Worm (Caenorhabditis elegans) whole organism, L4 larva: Measurements from ENCODE around the gene K08C7.7.
A peak's percentile ranks its signal among the peaks of the same experiment; 100 is the strongest.

Source experiments
- F26F4.8 ChIP-seq: fragments of 200-800 bp; sonication (Bioruptor generic); conservative IDR thresholded peaks from 2 replicates; pipeline ENCODE4 v1.3.6; 2022; ENCODE audit warnings: missing genetic modification characterization, missing compliant biosample characterization
- Y105C5A.15 ChIP-seq: fragments of 200-800 bp; sonication (Bioruptor generic); IDR thresholded peaks from 2 replicates; pipeline ENCODE4 v1.3.6; 2022; ENCODE audit warnings: missing genetic modification characterization, missing compliant biosample characterization
- Y75B8A.6 ChIP-seq: fragments of 200-800 bp; sonication (Bioruptor generic); IDR thresholded peaks from 2 replicates; pipeline ENCODE4 v1.3.6; 2022; ENCODE audit warnings: missing genetic modification reagents, missing genetic modification characterization, missing compliant biosample characterization
- ZK337.2 ChIP-seq: fragments of 200-800 bp; sonication (Bioruptor generic); IDR thresholded peaks from 2 replicates; pipeline ENCODE4 v1.3.6; 2022; ENCODE audit warnings: missing genetic modification reagents, missing genetic modification characterization, missing compliant biosample characterization
- ZK546.5 ChIP-seq, 2 experiments: sonication (generic microtip); optimal IDR thresholded peaks; 2 replicates each; lab custom pipeline; 2017; ENCODE audit warnings: missing biosample characterization in 2 of 2, missing genetic modification characterization in 2 of 2
- aha-1 ChIP-seq: fragments of 150-350 bp; peaks from one replicate; lab custom pipeline; 2014; ENCODE audit warnings: missing biosample characterization, missing genetic modification characterization
- aly-2 ChIP-seq: sonication (generic microtip); optimal IDR thresholded peaks from 2 replicates; lab custom pipeline; 2018; ENCODE audit warnings: missing biosample characterization, missing genetic modification characterization
- ceh-28 ChIP-seq: fragments of 150-350 bp; optimal IDR thresholded peaks from 2 replicates; lab custom pipeline; 2014; ENCODE audit warnings: missing biosample characterization, missing genetic modification reagents, missing genetic modification characterization
- ceh-32 ChIP-seq: sonication (generic microtip); optimal IDR thresholded peaks from 2 replicates; lab custom pipeline; 2016; ENCODE audit warnings: mild to moderate bottlenecking, missing genetic modification characterization, missing compliant biosample characterization; ENCODE audit not compliant: poor library complexity
- ceh-44 ChIP-seq: fragments of 200-800 bp; sonication (Bioruptor generic); IDR thresholded peaks from 2 replicates; pipeline ENCODE4 v1.3.6; 2022; ENCODE audit warnings: missing genetic modification reagents, missing genetic modification characterization, missing compliant biosample characterization
- ceh-82 ChIP-seq: sonication (generic microtip); optimal IDR thresholded peaks from 2 replicates; lab custom pipeline; 2017; ENCODE audit warnings: missing biosample characterization, missing genetic modification characterization
- ctbp-1 ChIP-seq: fragments of 200-800 bp; sonication (Bioruptor generic); IDR thresholded peaks from 2 replicates; pipeline ENCODE4 v1.3.6; 2022; ENCODE audit warnings: missing genetic modification reagents, missing genetic modification characterization, missing compliant biosample characterization
- daf-12 ChIP-seq: fragments of 150-350 bp; optimal IDR thresholded peaks from 2 replicates; lab custom pipeline; 2014; ENCODE audit warnings: missing biosample characterization, missing genetic modification reagents, missing genetic modification characterization
- daf-16 ChIP-seq, 3 experiments: sonication (generic microtip); optimal IDR thresholded peaks; 2 replicates each; lab custom pipeline; 2016 to 2017; ENCODE audit warnings: missing genetic modification characterization in 3 of 3, missing genetic modification reagents in 3 of 3, mild to moderate bottlenecking in 2 of 3, missing compliant biosample characterization in 2 of 3, missing biosample characterization in 1 of 3, moderate library complexity in 1 of 3
- daf-19 ChIP-seq: fragments of 200-800 bp; sonication (Bioruptor generic); conservative IDR thresholded peaks from 2 replicates; pipeline ENCODE4 v1.3.6; 2022; ENCODE audit warnings: missing genetic modification characterization, missing compliant biosample characterization
- dpl-1 ChIP-seq: fragments of 150-350 bp; optimal IDR thresholded peaks from 2 replicates; lab custom pipeline; 2014; ENCODE audit warnings: missing biosample characterization, missing genetic modification reagents, missing genetic modification characterization
- egl-27 ChIP-seq: sonication (generic microtip); optimal IDR thresholded peaks from 3 replicates; lab custom pipeline; 2017; ENCODE audit warnings: missing biosample characterization, missing genetic modification reagents, missing genetic modification characterization
- fkh-10 ChIP-seq: fragments of 150-350 bp; optimal IDR thresholded peaks from 2 replicates; lab custom pipeline; 2014; ENCODE audit warnings: missing biosample characterization, missing genetic modification reagents, missing genetic modification characterization
- hlh-11 ChIP-seq: fragments of 200-800 bp; sonication (Bioruptor generic); optimal IDR thresholded peaks from 2 replicates; lab custom pipeline; 2018; ENCODE audit warnings: mild to moderate bottlenecking, missing genetic modification characterization, missing compliant biosample characterization
- lir-3 ChIP-seq: sonication (generic microtip); optimal IDR thresholded peaks from 2 replicates; lab custom pipeline; 2016; ENCODE audit warnings: mild to moderate bottlenecking, missing genetic modification characterization, missing compliant biosample characterization
- madf-5 ChIP-seq, 2 experiments: fragments of 200-800 bp; sonication (Bioruptor generic); IDR thresholded peaks; 2 replicates each; pipeline ENCODE4 v1.3.6; 2022; ENCODE audit warnings: missing compliant biosample characterization in 2 of 2, missing genetic modification characterization in 2 of 2
- madf-9 ChIP-seq: fragments of 200-800 bp; sonication (Bioruptor generic); conservative IDR thresholded peaks from 2 replicates; pipeline ENCODE4 v1.3.6; 2022; ENCODE audit warnings: missing genetic modification reagents, missing genetic modification characterization, missing compliant biosample characterization
- mdl-1 ChIP-seq, 2 experiments: fragments of 150-350 bp in 1 of 2; sonication (generic microtip) in 1 of 2; optimal IDR thresholded peaks; 2 replicates each; lab custom pipeline; 2014 to 2017; ENCODE audit warnings: missing biosample characterization in 2 of 2, missing genetic modification characterization in 2 of 2
- mdt-29 ChIP-seq: fragments of 200-800 bp; sonication (Bioruptor generic); IDR thresholded peaks from 2 replicates; pipeline ENCODE4 v1.3.6; 2022; ENCODE audit warnings: missing genetic modification reagents, missing genetic modification characterization, missing compliant biosample characterization
- mes-2 ChIP-seq: sonication (generic microtip); optimal IDR thresholded peaks from 2 replicates; lab custom pipeline; 2016; ENCODE audit warnings: missing genotype, mild to moderate bottlenecking, missing genetic modification characterization, missing compliant biosample characterization; ENCODE audit not compliant: poor library complexity, severe bottlenecking
- nhr-102 ChIP-seq: sonication (generic microtip); optimal IDR thresholded peaks from 2 replicates; lab custom pipeline; 2016; ENCODE audit warnings: mild to moderate bottlenecking, missing genetic modification characterization, moderate library complexity, missing compliant biosample characterization
- nhr-28 ChIP-seq: fragments of 150-350 bp; optimal IDR thresholded peaks from 2 replicates; lab custom pipeline; 2014; ENCODE audit warnings: missing biosample characterization, missing genetic modification characterization
- nhr-76 ChIP-seq: fragments of 150-350 bp; optimal IDR thresholded peaks from 2 replicates; lab custom pipeline; 2014; ENCODE audit warnings: missing biosample characterization, missing genetic modification characterization
- pha-4 ChIP-seq, 2 experiments: fragments of 150-350 bp in 1 of 2; fragments of 200-800 bp in 1 of 2; sonication (Bioruptor generic) in 1 of 2; IDR thresholded peaks in 1 of 2; optimal IDR thresholded peaks in 1 of 2; 2 replicates each; pipeline versions ENCODE4 v1.3.6 to Lab custom; 2014 to 2022; ENCODE audit warnings: missing genetic modification characterization in 2 of 2, missing genetic modification reagents in 2 of 2, missing biosample characterization in 1 of 2, missing compliant biosample characterization in 1 of 2
- pqm-1 ChIP-seq: sonication (generic microtip); optimal IDR thresholded peaks from 2 replicates; lab custom pipeline; 2017; ENCODE audit warnings: missing biosample characterization, missing genetic modification characterization
- saeg-2 ChIP-seq: fragments of 200-800 bp; sonication (Bioruptor generic); IDR thresholded peaks from 2 replicates; pipeline ENCODE4 v1.3.6; 2022; ENCODE audit warnings: missing genetic modification reagents, missing genetic modification characterization, missing compliant biosample characterization
- sdz-12 ChIP-seq: fragments of 200-800 bp; sonication (Bioruptor generic); optimal IDR thresholded peaks from 2 replicates; lab custom pipeline; 2018; ENCODE audit warnings: mild to moderate bottlenecking, missing genetic modification characterization, missing compliant biosample characterization
- skn-1 ChIP-seq: fragments of 150-350 bp; optimal IDR thresholded peaks from 2 replicates; lab custom pipeline; 2014; ENCODE audit warnings: missing biosample characterization, missing genetic modification characterization
- spr-3 ChIP-seq: fragments of 200-800 bp; sonication (Bioruptor generic); optimal IDR thresholded peaks from 2 replicates; lab custom pipeline; 2018; ENCODE audit warnings: mild to moderate bottlenecking, missing genetic modification characterization, missing compliant biosample characterization
- unc-130 ChIP-seq: sonication (generic microtip); optimal IDR thresholded peaks from 2 replicates; lab custom pipeline; 2016; ENCODE audit warnings: missing genetic modification reagents, missing genetic modification characterization, missing compliant biosample characterization
- unc-39 ChIP-seq: sonication (generic microtip); optimal IDR thresholded peaks from 2 replicates; lab custom pipeline; 2017; ENCODE audit warnings: missing biosample characterization, missing genetic modification characterization
- unc-62 ChIP-seq, 3 experiments: fragments of 150-350 bp in 1 of 3; sonication (generic microtip); optimal IDR thresholded peaks in 2 of 3; peaks in 1 of 3; 1 replicate in 1 of 3; 2 replicates in 2 of 3; lab custom pipeline; 2014 to 2017; ENCODE audit warnings: missing biosample characterization in 3 of 3, missing genetic modification characterization in 3 of 3, missing genetic modification reagents in 3 of 3, missing genotype in 1 of 3
- zfp-3 ChIP-seq: fragments of 200-800 bp; sonication (Bioruptor generic); conservative IDR thresholded peaks from 2 replicates; pipeline ENCODE4 v1.3.6; 2022; ENCODE audit warnings: missing genetic modification reagents, missing genetic modification characterization, missing compliant biosample characterization
- ztf-7 ChIP-seq: fragments of 150-350 bp; optimal IDR thresholded peaks from 2 replicates; lab custom pipeline; 2014; ENCODE audit warnings: missing biosample characterization, missing genetic modification characterization

K08C7.7 gene

DNA sequence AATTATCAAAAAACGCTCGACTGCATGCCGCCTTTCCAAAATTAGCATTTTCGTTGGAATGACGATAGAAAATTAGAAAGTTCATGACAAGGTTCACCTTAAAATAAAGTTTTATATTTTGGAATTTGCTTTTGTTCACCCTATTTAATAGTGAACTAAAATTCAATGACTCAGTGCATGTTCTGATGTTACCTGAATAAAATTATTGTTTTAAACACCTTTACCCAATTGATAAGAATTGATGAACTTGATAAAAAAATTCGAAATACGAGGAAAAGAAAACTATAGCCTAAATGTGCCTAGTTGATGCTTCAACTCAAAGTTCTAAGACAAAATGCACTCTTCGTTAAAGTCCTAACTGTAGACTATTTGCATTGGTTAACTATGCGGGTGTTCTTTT lies 3.2 kb upstream of the K08C7.7 start:
- TF ChIP-seq nhr-28 (tag; lab: Kevin White, UChicago): peak; percentile 18
- TF ChIP-seq ctbp-1: no peak
- TF ChIP-seq unc-62 (GFP tag; optimal IDR thresholded peaks at IDR 0.05 in 1 of 2; lab: Kevin White, UChicago): peak in 1 of 2 experiments; percentile 79
- TF ChIP-seq unc-62 (tag; optimal IDR thresholded peaks at IDR 0.05; lab: Kevin White, UChicago): no peak
- TF ChIP-seq, all 104 proteins: peak for 2

DNA sequence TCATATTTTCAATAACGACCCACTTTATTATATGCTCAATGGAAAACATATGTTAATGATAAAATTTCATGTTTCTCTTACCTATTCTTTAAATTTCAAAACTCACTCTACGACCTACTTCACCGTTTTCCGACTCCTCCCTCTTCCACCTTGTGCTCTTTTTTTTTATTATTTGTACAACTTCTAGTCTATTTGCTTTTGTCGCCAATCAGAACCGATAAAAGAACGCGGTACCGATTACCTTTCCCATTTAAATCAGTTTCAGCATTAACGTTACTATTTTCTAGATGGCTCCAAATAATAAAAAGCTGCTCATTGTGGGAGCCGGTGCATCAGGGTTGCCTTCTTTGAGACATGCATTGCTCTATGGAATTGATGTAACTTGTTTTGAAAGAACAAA lies 2.5 kb upstream of the K08C7.7 start, which contains the start of gene fmo-1:
Gene fmo-1, plus strand, starts transcription at position 98 of the 400 bp plus-strand sequence.
- TF ChIP-seq pqm-1 (tag; lab: Kevin White, UChicago) (peak; percentile 50), aha-1 (tag; lab: Kevin White, UChicago) (no peak), mdt-29 (GFP tag; lab: Robert Waterston, UW) (no peak), daf-19 (no peak), fkh-10 (GFP tag; lab: Kevin White, UChicago) (no peak), madf-5 (GFP tag; IDR thresholded peaks at IDR 0.05; lab: Robert Waterston, UW) (no peak), Y75B8A.6 (GFP tag; lab: Robert Waterston, UW) (no peak), nhr-28 (tag; lab: Kevin White, UChicago) (peak; percentile 60), sdz-12 (GFP tag; lab: Kevin White, UChicago) (no peak), hlh-11 (tag; lab: Kevin White, UChicago) (peak; percentile 16)

DNA sequence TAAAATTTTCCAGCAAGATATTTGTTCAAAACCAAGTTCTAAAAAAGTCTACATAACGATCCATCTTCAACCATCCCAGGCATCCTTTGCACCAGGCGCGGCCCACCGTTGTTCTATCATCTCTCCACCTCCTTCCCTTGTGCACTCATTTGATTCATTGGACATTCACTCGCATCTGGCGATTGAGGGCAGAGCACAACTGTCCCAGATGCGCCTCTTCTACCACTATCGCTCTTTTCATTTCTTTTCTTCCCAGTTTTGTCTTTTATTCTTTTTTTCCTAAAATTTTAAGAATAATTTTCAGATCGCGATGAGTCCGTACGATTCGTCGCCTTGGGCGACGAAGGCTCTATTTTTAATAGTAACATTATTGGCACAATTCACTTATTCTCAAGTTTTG lies 2.3 kb downstream of the K08C7.7 start, which contains the start of gene epi-1:
Gene epi-1, plus strand, starts transcription at position 301 of the 400 bp plus-strand sequence.
- no peak for TF ChIP-seq aha-1 (tag; lab: Kevin White, UChicago)
- no peak for TF ChIP-seq zfp-3 (GFP tag; lab: Robert Waterston, UW)
- no peak for TF ChIP-seq nhr-76 (tag; lab: Kevin White, UChicago)
- TF ChIP-seq mes-2: no peak
- TF ChIP-seq saeg-2: no peak
- TF ChIP-seq F26F4.8 (GFP tag; lab: Robert Waterston, UW): no peak
- TF ChIP-seq unc-39 (tag; lab: Kevin White, UChicago): no peak
- no peak for TF ChIP-seq madf-9 (GFP tag; lab: Robert Waterston, UW)
- TF ChIP-seq skn-1 (tag; lab: Kevin White, UChicago): no peak

DNA sequence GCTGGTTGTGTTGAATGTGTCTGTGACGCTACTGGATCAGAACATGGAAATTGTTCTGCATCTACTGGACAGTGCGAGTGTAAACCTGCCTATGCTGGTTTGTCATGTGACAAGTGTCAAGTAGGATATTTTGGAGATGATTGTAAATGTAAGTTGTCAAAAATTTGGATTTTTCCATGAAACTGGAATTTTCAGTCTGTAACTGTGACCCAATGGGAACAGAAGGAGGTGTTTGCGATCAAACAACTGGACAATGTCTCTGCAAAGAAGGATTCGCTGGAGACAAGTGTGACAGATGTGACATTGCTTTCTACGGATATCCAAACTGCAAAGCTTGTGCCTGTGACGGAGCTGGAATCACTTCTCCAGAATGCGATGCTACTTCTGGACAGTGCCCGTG lies 4.3 kb downstream of the K08C7.7 start:
- TF ChIP-seq ZK337.2 (GFP tag; lab: Robert Waterston, UW) (no peak), ceh-44 (GFP tag; lab: Robert Waterston, UW) (no peak), unc-62 (GFP tag; optimal IDR thresholded peaks at IDR 0.05 in 1 of 2; lab: Kevin White, UChicago) (peak in 1 of 2 experiments; percentile 99), unc-62 (tag; optimal IDR thresholded peaks at IDR 0.05; lab: Kevin White, UChicago) (no peak), unc-130 (GFP tag; lab: Kevin White, UChicago) (no peak)

DNA sequence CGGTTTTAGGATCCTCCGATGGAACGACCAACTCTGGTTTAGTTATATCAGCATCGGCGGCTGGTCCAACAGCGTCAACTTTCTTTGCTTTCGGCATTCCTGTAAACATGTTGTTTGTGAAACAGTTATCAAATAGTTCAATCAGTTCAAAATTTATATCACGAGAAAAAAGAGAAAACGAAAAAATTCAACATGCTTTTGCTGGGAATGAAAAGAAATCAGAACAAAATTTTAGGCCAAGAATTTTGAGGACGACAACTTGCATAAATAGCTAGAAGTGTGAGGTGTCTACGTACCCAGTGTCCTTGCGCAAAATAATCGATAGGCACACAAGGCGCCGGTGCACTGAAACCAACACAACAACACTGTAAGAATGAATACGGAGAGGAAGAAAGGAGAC lies 16.1 kb downstream of the K08C7.7 start, which contains the start of gene K08C7.4:
Gene K08C7.4, minus strand, starts transcription at position 101 of the 400 bp plus-strand sequence.
- TF ChIP-seq ceh-32 (tag; lab: Kevin White, UChicago) (no peak), aly-2 (no peak), dpl-1 (GFP tag; lab: Kevin White, UChicago) (no peak), aha-1 (tag; lab: Kevin White, UChicago) (no peak), ZK546.5 (tag; optimal IDR thresholded peaks at IDR 0.05; lab: Kevin White, UChicago) (no peak), egl-27 (no peak), Y105C5A.15 (no peak)

DNA sequence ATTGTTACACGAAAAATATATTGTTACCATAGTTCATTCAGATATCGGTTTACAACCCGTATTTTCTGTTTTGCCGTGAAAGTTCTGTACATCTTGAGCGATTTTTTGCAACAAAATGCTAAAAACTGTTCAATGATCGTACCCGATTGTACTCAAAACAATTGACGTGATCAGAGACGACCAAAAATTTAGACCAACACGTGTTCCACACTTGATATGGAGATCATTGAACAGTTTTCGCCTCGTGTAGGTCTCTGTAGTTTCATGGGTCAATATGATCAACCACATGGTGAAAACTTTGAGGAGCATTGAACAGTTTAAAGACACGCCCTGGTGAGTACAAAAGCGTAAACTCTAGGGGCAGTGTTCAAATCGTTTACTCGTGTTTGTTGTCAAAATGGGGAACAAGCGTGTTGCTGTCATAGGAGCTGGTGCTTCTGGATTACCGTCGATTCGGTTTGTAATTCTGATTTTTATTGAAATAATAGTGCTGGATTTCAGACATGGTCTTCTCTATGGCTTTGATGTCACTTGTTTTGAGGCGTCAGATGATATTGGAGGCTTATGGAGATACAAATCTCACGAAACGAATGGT lies 18.0 kb downstream of the K08C7.7 start, which contains the start of gene fmo-2:
Gene fmo-2, plus strand, starts transcription at position 370 of the 595 bp plus-strand sequence.
- TF ChIP-seq spr-3: no peak
- TF ChIP-seq hlh-11 (tag; lab: Kevin White, UChicago): no peak
- peak in 1 of 2 experiments; percentile 99 for TF ChIP-seq unc-62 (GFP tag; optimal IDR thresholded peaks at IDR 0.05 in 1 of 2; lab: Kevin White, UChicago)
- TF ChIP-seq unc-62 (tag; optimal IDR thresholded peaks at IDR 0.05; lab: Kevin White, UChicago): no peak
- TF ChIP-seq ztf-7: no peak
- TF ChIP-seq daf-16 (GFP tag; optimal IDR thresholded peaks at IDR 0.05; lab: Kevin White, UChicago): no peak
- TF ChIP-seq daf-16 (tag; optimal IDR thresholded peaks at IDR 0.05; lab: Kevin White, UChicago): no peak
- no peak for TF ChIP-seq ceh-82 (tag; lab: Kevin White, UChicago)
- TF ChIP-seq nhr-102 (tag; lab: Kevin White, UChicago): no peak
- no peak for TF ChIP-seq lir-3 (tag; lab: Kevin White, UChicago)
- no peak for TF ChIP-seq ceh-28 (tag; lab: Kevin White, UChicago)
- no peak for TF ChIP-seq daf-12 (tag; lab: Kevin White, UChicago)
- TF ChIP-seq saeg-2: no peak
- peak in 1 of 2 experiments; percentile 74 for TF ChIP-seq mdl-1 (tag; optimal IDR thresholded peaks at IDR 0.05; lab: Kevin White, UChicago)
- TF ChIP-seq pha-4 (GFP tag; IDR thresholded peaks at IDR 0.05; lab: Robert Waterston, UW): no peak
- TF ChIP-seq pha-4 (tag; optimal IDR thresholded peaks at IDR 0.05; lab: Kevin White, UChicago): no peak
